Worm (Caenorhabditis elegans) whole organism, L1 larva: ENCODE data around the gene gfi-3.

Source experiments
- C16A3.4 ChIP-seq: fragments of 150-350 bp; optimal IDR thresholded peaks from 2 replicates; lab custom pipeline; 2014; ENCODE audit warnings: missing biosample characterization, missing genetic modification characterization
- C34B4.2 ChIP-seq: sonication (generic microtip); optimal IDR thresholded peaks from 2 replicates; lab custom pipeline; 2017; ENCODE audit warnings: mild to moderate bottlenecking, missing genetic modification characterization, missing compliant biosample characterization
- Y116A8C.19 ChIP-seq: sonication (generic microtip); optimal IDR thresholded peaks from 2 replicates; lab custom pipeline; 2016; ENCODE audit warnings: missing compliant biosample characterization, missing genetic modification characterization, borderline replicate concordance
- aha-1 ChIP-seq: fragments of 150-350 bp; optimal IDR thresholded peaks from 2 replicates; lab custom pipeline; 2014; ENCODE audit warnings: missing biosample characterization, missing genetic modification characterization
- ama-1 ChIP-seq: fragments of 150-350 bp; optimal IDR thresholded peaks from 2 replicates; lab custom pipeline; 2014
- ceh-63 ChIP-seq: fragments of 200-800 bp; sonication (Bioruptor generic); optimal IDR thresholded peaks from 2 replicates; lab custom pipeline; 2018; ENCODE audit warnings: mild to moderate bottlenecking, missing genetic modification characterization, missing compliant biosample characterization
- ceh-8 ChIP-seq: fragments of 200-800 bp; sonication (Bioruptor generic); optimal IDR thresholded peaks from 2 replicates; lab custom pipeline; 2018; ENCODE audit warnings: mild to moderate bottlenecking, missing genetic modification characterization, moderate library complexity, missing compliant biosample characterization
- ceh-82 ChIP-seq, 3 experiments: fragments of 150-350 bp in 1 of 3; sonication (generic microtip) in 2 of 3; optimal IDR thresholded peaks; 2 replicates each; lab custom pipeline; 2014 to 2017; ENCODE audit warnings: missing biosample characterization in 3 of 3, missing genetic modification characterization in 3 of 3
- ceh-88 ChIP-seq: fragments of 200-800 bp; sonication (Bioruptor generic); IDR thresholded peaks from 2 replicates; pipeline ENCODE4 v1.3.6; 2022; ENCODE audit warnings: missing genetic modification characterization, missing compliant biosample characterization
- dsc-1 ChIP-seq: sonication (generic microtip); optimal IDR thresholded peaks from 2 replicates; lab custom pipeline; 2016; ENCODE audit warnings: mild to moderate bottlenecking, missing genetic modification characterization, missing compliant biosample characterization
- efl-1 ChIP-seq, 4 experiments: fragments of 150-350 bp; optimal IDR thresholded peaks in 3 of 4; peaks in 1 of 4; 1 replicate in 1 of 4; 2 replicates in 3 of 4; lab custom pipeline; 2014; ENCODE audit warnings: missing biosample characterization in 2 of 4, missing genetic modification characterization in 2 of 4, missing genetic modification reagents in 2 of 4
- efl-3 ChIP-seq: fragments of 200-800 bp; sonication (Bioruptor generic); optimal IDR thresholded peaks from 2 replicates; lab custom pipeline; 2018; ENCODE audit warnings: mild to moderate bottlenecking, missing genetic modification characterization, missing compliant biosample characterization
- egl-27 ChIP-seq, 2 experiments: fragments of 150-350 bp in 1 of 2; sonication (generic microtip); optimal IDR thresholded peaks; 3 replicates each; lab custom pipeline; 2017 to 2018; ENCODE audit warnings: missing biosample characterization in 2 of 2, missing genetic modification characterization in 2 of 2, missing genetic modification reagents in 2 of 2
- elt-2 ChIP-seq: sonication (generic microtip); optimal IDR thresholded peaks from 2 replicates; lab custom pipeline; 2016; ENCODE audit warnings: missing genetic modification characterization, mild to moderate bottlenecking, inconsistent platforms, missing compliant biosample characterization, missing genetic modification reagents
- fkh-10 ChIP-seq: sonication (generic microtip); optimal IDR thresholded peaks from 2 replicates; lab custom pipeline; 2017; ENCODE audit warnings: missing biosample characterization, missing genetic modification reagents, missing genetic modification characterization
- grh-1 ChIP-seq: fragments of 200-800 bp; sonication (Bioruptor generic); IDR thresholded peaks from 2 replicates; pipeline ENCODE4 v1.3.6; 2022; ENCODE audit warnings: missing genetic modification reagents, missing genetic modification characterization, missing compliant biosample characterization
- hlh-4 ChIP-seq: sonication (generic microtip); optimal IDR thresholded peaks from 2 replicates; lab custom pipeline; 2016; ENCODE audit warnings: mild to moderate bottlenecking, missing genetic modification characterization, missing compliant biosample characterization
- hpl-2 ChIP-seq: fragments of 150-350 bp; optimal IDR thresholded peaks from 2 replicates; lab custom pipeline; 2014; ENCODE audit warnings: missing biosample characterization, missing genetic modification reagents, missing genetic modification characterization
- irx-1 ChIP-seq: sonication (generic microtip); optimal IDR thresholded peaks from 2 replicates; lab custom pipeline; 2016; ENCODE audit warnings: missing genetic modification characterization, missing compliant biosample characterization
- isw-1 ChIP-seq: fragments of 200-800 bp; sonication (Bioruptor generic); IDR thresholded peaks from 2 replicates; pipeline ENCODE4 v1.3.6; 2022; ENCODE audit warnings: missing genetic modification characterization, missing compliant biosample characterization
- lin-14 ChIP-seq: fragments of 200-800 bp; sonication (Bioruptor generic); optimal IDR thresholded peaks from 2 replicates; lab custom pipeline; 2018; ENCODE audit warnings: mild to moderate bottlenecking, missing genetic modification characterization, moderate library complexity, missing compliant biosample characterization
- lin-15B ChIP-seq: fragments of 150-350 bp; sonication (generic microtip); optimal IDR thresholded peaks from 3 replicates; lab custom pipeline; 2014; ENCODE audit warnings: missing biosample characterization, missing genetic modification characterization
- lin-35 ChIP-seq, 2 experiments: fragments of 150-350 bp; optimal IDR thresholded peaks; 2 replicates each; lab custom pipeline; 2014; ENCODE audit warnings: missing biosample characterization in 2 of 2, missing genetic modification characterization in 2 of 2, missing genetic modification reagents in 2 of 2
- lir-3 ChIP-seq: sonication (generic microtip); optimal IDR thresholded peaks from 2 replicates; lab custom pipeline; 2016; ENCODE audit warnings: mild to moderate bottlenecking, missing genetic modification characterization, moderate library complexity, missing compliant biosample characterization; ENCODE audit not compliant: poor library complexity
- mdl-1 ChIP-seq, 2 experiments: fragments of 150-350 bp; optimal IDR thresholded peaks; 2 replicates each; lab custom pipeline; 2014 to 2017; ENCODE audit warnings: missing biosample characterization in 2 of 2, missing genetic modification characterization in 2 of 2, inconsistent platforms in 1 of 2
- mef-2 ChIP-seq: fragments of 150-350 bp; optimal IDR thresholded peaks from 2 replicates; lab custom pipeline; 2014; ENCODE audit warnings: missing biosample characterization, missing genetic modification characterization
- mep-1 ChIP-seq: fragments of 150-350 bp; optimal IDR thresholded peaks from 2 replicates; lab custom pipeline; 2014; ENCODE audit warnings: missing biosample characterization, missing genetic modification characterization
- nhr-11 ChIP-seq: fragments of 150-350 bp; optimal IDR thresholded peaks from 2 replicates; lab custom pipeline; 2014; ENCODE audit warnings: missing biosample characterization, missing genetic modification characterization
- nhr-12 ChIP-seq: sonication (generic microtip); optimal IDR thresholded peaks from 2 replicates; lab custom pipeline; 2017; ENCODE audit warnings: missing biosample characterization, missing genetic modification characterization
- nhr-19 ChIP-seq: fragments of 200-800 bp; sonication (Bioruptor generic); conservative IDR thresholded peaks from 2 replicates; pipeline ENCODE4 v1.3.6; 2022; ENCODE audit warnings: missing genetic modification characterization, missing compliant biosample characterization
- nhr-20 ChIP-seq: sonication (generic microtip); optimal IDR thresholded peaks from 2 replicates; lab custom pipeline; 2016; ENCODE audit warnings: mild to moderate bottlenecking, missing genetic modification characterization, missing compliant biosample characterization
- nhr-237 ChIP-seq: fragments of 150-350 bp; optimal IDR thresholded peaks from 2 replicates; lab custom pipeline; 2014; ENCODE audit warnings: missing biosample characterization, missing genetic modification characterization
- nhr-47 ChIP-seq: sonication (generic microtip); optimal IDR thresholded peaks from 2 replicates; lab custom pipeline; 2016; ENCODE audit warnings: mild to moderate bottlenecking, missing genetic modification characterization, moderate library complexity, missing compliant biosample characterization
- nhr-77 ChIP-seq: fragments of 150-350 bp; optimal IDR thresholded peaks from 2 replicates; lab custom pipeline; 2014; ENCODE audit warnings: missing biosample characterization, missing genetic modification characterization
- nhr-84 ChIP-seq: sonication (generic microtip); optimal IDR thresholded peaks from 2 replicates; lab custom pipeline; 2017; ENCODE audit warnings: missing biosample characterization, missing genetic modification characterization
- nhr-85 ChIP-seq: sonication (generic microtip); peaks from one replicate; lab custom pipeline; 2016; ENCODE audit warnings: missing genetic modification characterization, inconsistent platforms, missing compliant biosample characterization
- nhr-90 ChIP-seq: sonication (generic microtip); optimal IDR thresholded peaks from 2 replicates; lab custom pipeline; 2016; ENCODE audit warnings: mild to moderate bottlenecking, missing genetic modification characterization, missing compliant biosample characterization; ENCODE audit not compliant: poor library complexity
- pag-3 ChIP-seq: sonication (generic microtip); optimal IDR thresholded peaks from 2 replicates; lab custom pipeline; 2017; ENCODE audit warnings: missing genetic modification characterization, mild to moderate bottlenecking, missing compliant biosample characterization, antibody characterized with exemption, borderline replicate concordance; ENCODE audit not compliant: insufficient read depth
- pqm-1 ChIP-seq: sonication (generic microtip); optimal IDR thresholded peaks from 3 replicates; lab custom pipeline; 2017; ENCODE audit warnings: missing biosample characterization, missing genetic modification characterization
- rnt-1 ChIP-seq: sonication (generic microtip); optimal IDR thresholded peaks from 2 replicates; lab custom pipeline; 2016; ENCODE audit warnings: mild to moderate bottlenecking, missing genetic modification characterization, moderate library complexity, missing compliant biosample characterization
- skn-1 ChIP-seq: fragments of 150-350 bp; optimal IDR thresholded peaks from 2 replicates; lab custom pipeline; 2014; ENCODE audit warnings: missing biosample characterization, missing genetic modification characterization
- snu-23 ChIP-seq: sonication (generic microtip); optimal IDR thresholded peaks from 2 replicates; lab custom pipeline; 2016; ENCODE audit warnings: missing genetic modification characterization, missing compliant biosample characterization
- sptf-1 ChIP-seq: fragments of 150-350 bp; optimal IDR thresholded peaks from 2 replicates; lab custom pipeline; 2014; ENCODE audit warnings: missing biosample characterization, missing genetic modification characterization
- swsn-7 ChIP-seq: sonication (generic microtip); optimal IDR thresholded peaks from 2 replicates; lab custom pipeline; 2016; ENCODE audit warnings: missing genetic modification characterization, missing compliant biosample characterization
- tbx-2 ChIP-seq: sonication (generic microtip); optimal IDR thresholded peaks from 2 replicates; lab custom pipeline; 2016; ENCODE audit warnings: missing genetic modification characterization, missing compliant biosample characterization
- tlp-1 ChIP-seq: fragments of 150-350 bp; optimal IDR thresholded peaks from 2 replicates; lab custom pipeline; 2014; ENCODE audit warnings: missing biosample characterization, missing genetic modification characterization
- unc-98 ChIP-seq: fragments of 200-800 bp; sonication (Bioruptor generic); IDR thresholded peaks from 2 replicates; pipeline ENCODE4 v1.3.6; 2022; ENCODE audit warnings: missing genetic modification characterization, missing compliant biosample characterization
- zag-1 ChIP-seq: fragments of 150-350 bp; optimal IDR thresholded peaks from 2 replicates; lab custom pipeline; 2014; ENCODE audit warnings: missing biosample characterization, missing genetic modification characterization
- ztf-4 ChIP-seq: fragments of 150-350 bp; optimal IDR thresholded peaks from 2 replicates; lab custom pipeline; 2014; ENCODE audit warnings: missing biosample characterization, missing genetic modification characterization

The gfi-3 gene

ce11 chrX:14504551-14504902 lies 24.2 kb downstream of the gfi-3 start:
- TF ChIP-seq ama-1 (lab: Kevin White, UChicago) = no peak
- TF ChIP-seq elt-2 (tag; lab: Kevin White, UChicago) = peak; percentile 30

ce11 chrX:14505578-14506353 lies 25.4 kb downstream of the gfi-3 start:
- TF ChIP-seq tlp-1 (tag; lab: Kevin White, UChicago) (no peak), pag-3 (peak; percentile 15), dsc-1 (tag; lab: Kevin White, UChicago) (no peak), nhr-11 (tag; lab: Kevin White, UChicago) (no peak), unc-98 (GFP tag; lab: Robert Waterston, UW) (no peak; the same call in 1 of the 2 replicates), ceh-63 (no peak), pqm-1 (tag; lab: Kevin White, UChicago) (peak; percentile 57), nhr-85 (tag; lab: Kevin White, UChicago) (peak; percentile 96), ceh-8 (no peak), lin-14 (GFP tag; lab: Kevin White, UChicago) (peak; percentile 91), aha-1 (tag; lab: Kevin White, UChicago) (no peak), nhr-12 (tag; lab: Kevin White, UChicago) (no peak), irx-1 (peak; percentile 35), mdl-1 (tag; optimal IDR thresholded peaks at IDR 0.05; lab: Kevin White, UChicago) (peak in 1 of 2 experiments; percentile 64), hlh-4 (no peak), egl-27 (tag; optimal IDR thresholded peaks at IDR 0.05; lab: Kevin White, UChicago) (peak; percentile 30 to 51), zag-1 (no peak), nhr-20 (tag; lab: Kevin White, UChicago) (peak; percentile 79), lir-3 (tag; lab: Kevin White, UChicago) (no peak), skn-1 (tag; lab: Kevin White, UChicago) (peak; percentile 17), efl-1 (optimal IDR thresholded peaks at IDR 0.05; lab: Kevin White, UChicago) (peak in 1 of 2 experiments; percentile 10), efl-1 (GFP tag; optimal IDR thresholded peaks at IDR 0.05 in 1 of 2; lab: Kevin White, UChicago) (peak in 1 of 2 experiments; percentile 93), nhr-19 (GFP tag; lab: Robert Waterston, UW) (peak; percentile 73), nhr-237 (peak; percentile 54), swsn-7 (tag; lab: Kevin White, UChicago) (peak; percentile 57), tbx-2 (tag; lab: Kevin White, UChicago) (peak; percentile 17), fkh-10 (GFP tag; lab: Kevin White, UChicago) (no peak), nhr-90 (tag; lab: Kevin White, UChicago) (peak; percentile 52), mep-1 (peak; percentile 33), ceh-82 (tag; optimal IDR thresholded peaks at IDR 0.05; lab: Kevin White, UChicago) (peak in 2 of 3 experiments; percentile 22 to 28), snu-23 (GFP tag; lab: Kevin White, UChicago) (peak; percentile 71), nhr-47 (peak; percentile 39), C34B4.2 (tag; lab: Kevin White, UChicago) (no peak), hpl-2 (GFP tag; lab: Kevin White, UChicago) (no peak), lin-15B (no peak), ztf-4 (tag; lab: Kevin White, UChicago) (no peak), nhr-77 (peak; percentile 90), rnt-1 (tag; lab: Kevin White, UChicago) (peak; percentile 83), lin-35 (GFP tag; optimal IDR thresholded peaks at IDR 0.05; lab: Kevin White, UChicago) (peak; percentile 1 to 61), C16A3.4 (tag; lab: Kevin White, UChicago) (no peak), grh-1 (peak; percentile 69), ceh-88 (GFP tag; lab: Robert Waterston, UW) (no peak), nhr-84 (tag; lab: Kevin White, UChicago) (no peak), mef-2 (tag; lab: Kevin White, UChicago) (no peak), isw-1 (GFP tag; lab: Robert Waterston, UW) (no peak), Y116A8C.19 (tag; lab: Kevin White, UChicago) (no peak), efl-3 (GFP tag; lab: Kevin White, UChicago) (no peak), sptf-1 (no peak), elt-2 (tag; lab: Kevin White, UChicago) (peak; percentile 91)
